Worm (Caenorhabditis elegans): ENCODE measurements around the gene F46E10.3.

The F46E10.3 gene

ce11 chrV:6517305-6518224 lies 532 bp upstream of the F46E10.3 start:
- no peak for TF ChIP-seq daf-16 (GFP tag; optimal IDR thresholded peaks at IDR 0.05)
- TF ChIP-seq daf-16 (tag; optimal IDR thresholded peaks at IDR 0.05) = peak; percentile 10
- peak; percentile 81 for TF ChIP-seq mep-1 (tag; optimal IDR thresholded peaks at IDR 0.05)
- TF ChIP-seq ceh-20 (GFP tag; IDR thresholded peaks at IDR 0.05) = peak; percentile 56; the same call in 1 of the 2 replicates
- TF ChIP-seq unc-62 (GFP tag; optimal IDR thresholded peaks at IDR 0.05 in 1 of 2) = peak in 1 of 2 experiments; percentile 98
- no peak for TF ChIP-seq unc-62 (tag; optimal IDR thresholded peaks at IDR 0.05)
- no peak for TF ChIP-seq nhr-11 (tag; optimal IDR thresholded peaks at IDR 0.05)
- TF ChIP-seq aha-1 (tag) = peak; percentile 99
- peak; percentile 47 for TF ChIP-seq cey-2 (tag; optimal IDR thresholded peaks at IDR 0.05; ENCODE audit: borderline replicate concordance, insufficient read depth)
- TF ChIP-seq hlh-30 (tag; optimal IDR thresholded peaks at IDR 0.05; ENCODE audit: insufficient read depth) = peak; percentile 93
- peak; percentile 40 for TF ChIP-seq dmd-6 (GFP tag; IDR thresholded peaks at IDR 0.05)
- no peak for TF ChIP-seq skn-1 (tag; optimal IDR thresholded peaks at IDR 0.05)
- TF ChIP-seq nhr-6 (tag; optimal IDR thresholded peaks at IDR 0.05) = peak; percentile 64
- peak in 1 of 2 experiments; percentile 63 for TF ChIP-seq mdl-1 (tag; optimal IDR thresholded peaks at IDR 0.05)
- peak; percentile 88 for TF ChIP-seq ama-1 (optimal IDR thresholded peaks at IDR 0.05)
- 0 out of 2 replicates have a peak, but pooled peaks have one; percentile 18 for TF ChIP-seq php-3 (GFP tag; IDR thresholded peaks at IDR 0.05)
- no peak for TF ChIP-seq lir-3 (tag; optimal IDR thresholded peaks at IDR 0.05)
- 0 out of 2 replicates have a peak, but pooled peaks have one; percentile 21 for TF ChIP-seq ctbp-1 (GFP tag; IDR thresholded peaks at IDR 0.05)
- peak in 1 of 2 experiments; percentile 68 for TF ChIP-seq lsy-2 (tag; optimal IDR thresholded peaks at IDR 0.05)
- TF ChIP-seq nhr-28 (tag; optimal IDR thresholded peaks at IDR 0.05) = peak; percentile 38
- TF ChIP-seq hlh-11 (tag; optimal IDR thresholded peaks at IDR 0.05) = peak; percentile 56
- no peak for TF ChIP-seq ztf-11 (tag; optimal IDR thresholded peaks at IDR 0.05)
- no peak for TF ChIP-seq nhr-77 (tag; optimal IDR thresholded peaks at IDR 0.05)
- TF ChIP-seq nhr-25 (tag; optimal IDR thresholded peaks at IDR 0.05; ENCODE audit: borderline replicate concordance, insufficient read depth) = peak; percentile 90
- TF ChIP-seq hif-1 (tag; optimal IDR thresholded peaks at IDR 0.05) = peak; percentile 85 to 99
- TF ChIP-seq mxl-3 (GFP tag; optimal IDR thresholded peaks at IDR 0.05) = peak; percentile 47
- peak; percentile 35 for TF ChIP-seq nhr-48 (tag; optimal IDR thresholded peaks at IDR 0.05)
- peak; percentile 81 for TF ChIP-seq dve-1 (tag; optimal IDR thresholded peaks at IDR 0.05; ENCODE audit: insufficient read depth)
- TF ChIP-seq lin-13 (GFP tag; optimal IDR thresholded peaks at IDR 0.05) = peak; percentile 8
- no peak for TF ChIP-seq T20F7.1 (GFP tag; optimal IDR thresholded peaks at IDR 0.05)

ce11 chrV:6520385-6521080 lies 2.4 kb downstream of the F46E10.3 start, which contains the start of the genes F46E10.2 and F46E10.18:
TSS of gene F46E10.2 (plus strand) at chrV:6520435.
TSS of gene F46E10.18 (plus strand) at chrV:6521030.
- TF ChIP-seq aha-1 (tag) = peak; percentile 5
- TF ChIP-seq nhr-48 (tag; optimal IDR thresholded peaks at IDR 0.05) = no peak
- TF ChIP-seq Y75B8A.6 (GFP tag; IDR thresholded peaks at IDR 0.05) = no peak
- no peak for TF ChIP-seq zfp-3 (GFP tag; conservative IDR thresholded peaks at IDR 0.05)
- TF ChIP-seq unc-62 (GFP tag; optimal IDR thresholded peaks at IDR 0.05 in 1 of 2) = peak in 1 of 2 experiments; percentile 89
- no peak for TF ChIP-seq unc-62 (tag; optimal IDR thresholded peaks at IDR 0.05)
- peak; percentile 83 for TF ChIP-seq set-16 (GFP tag; IDR thresholded peaks at IDR 0.05)
- TF ChIP-seq ztf-11 (tag; optimal IDR thresholded peaks at IDR 0.05) = no peak
- peak; percentile 70 for TF ChIP-seq egl-43 (GFP tag; IDR thresholded peaks at IDR 0.05)
- no peak for TF ChIP-seq egl-27 (tag; optimal IDR thresholded peaks at IDR 0.05)
